Fruit fly (Drosophila melanogaster): ENCODE data around the gene GMF.

dm6 chr2L:16326892-16327291, 24.1 kb upstream of the GMF start, which contains the start of gene CG4278:
- no peak for TF ChIP-seq CG14655 (GFP tag; optimal IDR thresholded peaks at IDR 0.05)
- TF ChIP-seq EcR (GFP tag; optimal IDR thresholded peaks at IDR 0.05), result no peak
- no peak for TF ChIP-seq CG32121 (GFP tag; IDR thresholded peaks at IDR 0.05)
- TF ChIP-seq CG8301 (tag; optimal IDR thresholded peaks at IDR 0.05), result no peak
- TF ChIP-seq Snoo (tag; optimal IDR thresholded peaks at IDR 0.05), result no peak
- no peak for TF ChIP-seq fd96Ca (GFP tag; IDR thresholded peaks at IDR 0.05)
- TF ChIP-seq CG34367 (tag; optimal IDR thresholded peaks at IDR 0.05), result no peak
- TF ChIP-seq D1 (tag; optimal IDR thresholded peaks at IDR 0.05), result peak; percentile 79
- no peak for TF ChIP-seq CG12605 (GFP tag; IDR thresholded peaks at IDR 0.05)
- TF ChIP-seq CG8159 (tag; optimal IDR thresholded peaks at IDR 0.05), result no peak
- no peak for TF ChIP-seq CG17806 (tag; optimal IDR thresholded peaks at IDR 0.05)
- no peak for TF ChIP-seq Pif1A (GFP tag; optimal IDR thresholded peaks at IDR 0.05)
- TF ChIP-seq Pif1B (GFP tag; optimal IDR thresholded peaks at IDR 0.05), result no peak

Measured in whole organism, pupa.